Worm (Caenorhabditis elegans) whole organism, L4/young adult: ENCODE measurements around the gene svh-5.

ENCODE experiments used
- dao-5 ChIP-seq: sonication (generic microtip); optimal IDR thresholded peaks from 2 replicates; lab custom pipeline; 2016; ENCODE audit warnings: missing genotype, missing genetic modification characterization, moderate library complexity, missing compliant biosample characterization
- him-1 ChIP-seq: sonication (generic microtip); optimal IDR thresholded peaks from 2 replicates; lab custom pipeline; 2016; ENCODE audit warnings: missing genotype, missing genetic modification reagents, missing genetic modification characterization, missing compliant biosample characterization

DNA sequence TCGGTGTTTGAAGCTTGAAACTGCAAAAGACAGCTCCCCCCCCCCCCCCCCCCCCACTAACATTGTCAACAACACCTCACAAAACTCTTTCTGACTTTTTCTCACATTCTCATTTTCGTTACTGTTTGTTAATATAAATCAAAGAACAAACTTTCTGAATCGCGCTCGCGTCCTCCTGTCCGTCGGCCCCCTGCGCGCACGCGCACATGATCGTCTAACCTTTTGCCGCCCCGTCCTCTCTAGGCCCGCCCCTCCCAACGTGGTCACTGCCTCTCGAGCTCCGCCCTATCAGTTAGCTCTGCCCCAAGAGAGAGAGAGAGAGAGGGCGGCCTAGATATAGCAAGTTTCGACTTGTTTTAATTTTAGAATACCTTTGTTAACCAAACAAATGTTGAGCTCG, 36.9 kb downstream of the svh-5 start:
- no peak for TF ChIP-seq him-1 (tag; lab: Kevin White, UChicago)
- no peak for TF ChIP-seq dao-5 (tag; lab: Kevin White, UChicago)
